Worm (Caenorhabditis elegans): ENCODE results near the gene nlp-19.

nlp-19 gene

ce11 chrX:10916194-10916593 is 42.3 kb upstream of the nlp-19 start:
- no peak for TF ChIP-seq lin-15B (tag; optimal IDR thresholded peaks at IDR 0.05)
- no peak for TF ChIP-seq zag-1 (tag; optimal IDR thresholded peaks at IDR 0.05)
- no peak for TF ChIP-seq ceh-32 (tag; optimal IDR thresholded peaks at IDR 0.05; ENCODE audit: poor library complexity)
- TF ChIP-seq hlh-11 (tag; optimal IDR thresholded peaks at IDR 0.05): peak; percentile 29
- TF ChIP-seq tag-97 (GFP tag; IDR thresholded peaks at IDR 0.05): no peak
- TF ChIP-seq dve-1 (tag; optimal IDR thresholded peaks at IDR 0.05; ENCODE audit: insufficient read depth): peak; percentile 72
- no peak for TF ChIP-seq F49E8.2 (tag; optimal IDR thresholded peaks at IDR 0.05; ENCODE audit: borderline replicate concordance)
- peak; percentile 45 for TF ChIP-seq nhr-28 (tag; optimal IDR thresholded peaks at IDR 0.05)
- no peak for TF ChIP-seq lin-29 (GFP tag; IDR thresholded peaks at IDR 0.05)
- TF ChIP-seq ces-1 (GFP tag; optimal IDR thresholded peaks at IDR 0.05): no peak
- TF ChIP-seq daf-16 (GFP tag; optimal IDR thresholded peaks at IDR 0.05): no peak
- peak; percentile 95 for TF ChIP-seq daf-16 (tag; optimal IDR thresholded peaks at IDR 0.05)
- no peak for TF ChIP-seq pqm-1 (tag; optimal IDR thresholded peaks at IDR 0.05)
- TF ChIP-seq nhr-102 (tag; optimal IDR thresholded peaks at IDR 0.05): no peak
- no peak for TF ChIP-seq nhr-25 (tag; optimal IDR thresholded peaks at IDR 0.05; ENCODE audit: borderline replicate concordance, insufficient read depth)
- no peak for TF ChIP-seq nhr-77 (tag; optimal IDR thresholded peaks at IDR 0.05)

- TF ChIP-seq ztf-7 (tag; optimal IDR thresholded peaks at IDR 0.05) (no peak), Y48G9A.11 (GFP tag; IDR thresholded peaks at IDR 0.05) (no peak), T20F7.1 (GFP tag; optimal IDR thresholded peaks at IDR 0.05) (no peak), snpc-4 (tag; optimal IDR thresholded peaks at IDR 0.05) (no peak), egl-43 (GFP tag; IDR thresholded peaks at IDR 0.05) (no peak), F37D6.2 (tag; optimal IDR thresholded peaks at IDR 0.05) (no peak), dmd-8 (GFP tag; IDR thresholded peaks at IDR 0.05) (no peak), nhr-48 (tag; optimal IDR thresholded peaks at IDR 0.05) (no peak), F26F4.8 (GFP tag; conservative IDR thresholded peaks at IDR 0.05) (no peak), saeg-2 (GFP tag; IDR thresholded peaks at IDR 0.05) (no peak)
Measured at ce11 chrX:10919613-10920012, 38.9 kb upstream of the nlp-19 start, which contains the start of gene nstp-9. Gene nstp-9, minus strand, starts transcription at chrX:10919713.

ce11 chrX:10924031-10924430 is 34.5 kb upstream of the nlp-19 start:
- TF ChIP-seq nhr-102 (tag; optimal IDR thresholded peaks at IDR 0.05) (no peak), pha-4 (GFP tag; IDR thresholded peaks at IDR 0.05) (no peak), pha-4 (tag; optimal IDR thresholded peaks at IDR 0.05) (no peak), aha-1 (tag) (no peak), rbr-2 (tag; optimal IDR thresholded peaks at IDR 0.05) (no peak), unc-62 (GFP tag; optimal IDR thresholded peaks at IDR 0.05 in 1 of 2) (peak in 1 of 2 experiments; percentile 95), unc-62 (tag; optimal IDR thresholded peaks at IDR 0.05) (no peak)

- TF ChIP-seq daf-12 (tag; optimal IDR thresholded peaks at IDR 0.05) (no peak), lin-15B (tag; optimal IDR thresholded peaks at IDR 0.05) (no peak), hmg-1.1 (GFP tag; IDR thresholded peaks at IDR 0.05) (no peak), nhr-42 (GFP tag; IDR thresholded peaks at IDR 0.05) (no peak), F26F4.8 (GFP tag; conservative IDR thresholded peaks at IDR 0.05) (no peak), Y105C5A.15 (GFP tag; IDR thresholded peaks at IDR 0.05) (no peak), R02D3.7 (tag; optimal IDR thresholded peaks at IDR 0.05) (no peak), nhr-10 (tag; optimal IDR thresholded peaks at IDR 0.05) (no peak), nhr-77 (tag; optimal IDR thresholded peaks at IDR 0.05) (no peak), php-3 (GFP tag; IDR thresholded peaks at IDR 0.05) (no peak), unc-130 (GFP tag; optimal IDR thresholded peaks at IDR 0.05) (no peak), dpl-1 (GFP tag; optimal IDR thresholded peaks at IDR 0.05) (no peak), lim-7 (GFP tag; IDR thresholded peaks at IDR 0.05) (no peak), lin-38 (GFP tag; IDR thresholded peaks at IDR 0.05) (no peak), tag-97 (GFP tag; IDR thresholded peaks at IDR 0.05) (no peak), ztf-11 (tag; optimal IDR thresholded peaks at IDR 0.05) (no peak)
Measured at ce11 chrX:10927136-10927535, 31.4 kb upstream of the nlp-19 start.
